Worm (Caenorhabditis elegans): ENCODE data around the gene F48B9.3.

The F48B9.3 gene

ce11 chrX:2216242-2216641 lies 51.4 kb downstream of the F48B9.3 start:
- TF ChIP-seq pes-1 (GFP tag; IDR thresholded peaks at IDR 0.05) (no peak), flt-1 (GFP tag; IDR thresholded peaks at IDR 0.05) (no peak), ets-7 (tag; optimal IDR thresholded peaks at IDR 0.05) (no peak), ceh-36 (tag; optimal IDR thresholded peaks at IDR 0.05) (no peak), tbx-37 (GFP tag; conservative IDR thresholded peaks at IDR 0.05) (no peak), F13C5.2 (tag; optimal IDR thresholded peaks at IDR 0.05) (no peak), B0310.2 (tag; optimal IDR thresholded peaks at IDR 0.05) (no peak), hnd-1 (tag; optimal IDR thresholded peaks at IDR 0.05) (no peak)

- peak; percentile 61; the same call in 1 of the 2 replicates for TF ChIP-seq scrt-1 (GFP tag; IDR thresholded peaks at IDR 0.05)
- peak; percentile 3 for TF ChIP-seq aly-1 (tag; optimal IDR thresholded peaks at IDR 0.05)
- peak; percentile 31 for TF ChIP-seq hmg-4 (GFP tag; optimal IDR thresholded peaks at IDR 0.05)
- no peak for TF ChIP-seq tbx-37 (GFP tag; conservative IDR thresholded peaks at IDR 0.05)
- TF ChIP-seq pes-1 (GFP tag; IDR thresholded peaks at IDR 0.05), result peak; percentile 30; the same call in 1 of the 2 replicates
These were observed 51.8 kb downstream of the F48B9.3 start for ce11 chrX:2216662-2217061.

DNA sequence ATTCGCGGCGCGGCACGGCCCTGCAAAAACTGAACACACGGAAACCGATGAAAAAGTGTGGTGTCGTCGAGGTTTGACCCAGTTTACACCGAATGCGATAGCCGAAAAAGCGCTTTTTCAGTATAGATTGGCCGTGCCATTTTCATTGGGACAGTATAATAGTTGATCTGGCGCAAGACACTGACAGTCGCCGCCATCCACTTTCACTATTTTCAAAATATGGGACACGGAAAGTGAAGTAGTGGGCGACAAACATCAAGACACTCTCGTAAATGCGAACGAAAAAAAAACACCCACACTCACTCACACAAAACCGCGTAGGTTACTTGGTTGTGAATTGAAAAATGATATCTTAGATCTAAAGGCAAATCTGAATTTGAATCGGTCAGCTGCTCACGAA lies 54.2 kb downstream of the F48B9.3 start:
- TF ChIP-seq ets-7 (tag; optimal IDR thresholded peaks at IDR 0.05) (no peak), tbx-11 (GFP tag; IDR thresholded peaks at IDR 0.05) (no peak), tbx-37 (GFP tag; conservative IDR thresholded peaks at IDR 0.05) (no peak), sea-1 (GFP tag; conservative IDR thresholded peaks at IDR 0.05) (no peak), ceh-36 (tag; optimal IDR thresholded peaks at IDR 0.05) (no peak), ceh-13 (GFP tag; optimal IDR thresholded peaks at IDR 0.05) (no peak), hnd-1 (tag; optimal IDR thresholded peaks at IDR 0.05) (no peak), B0310.2 (tag; optimal IDR thresholded peaks at IDR 0.05) (no peak), ama-1 (optimal IDR thresholded peaks at IDR 0.05) (no peak), tra-4 (tag; optimal IDR thresholded peaks at IDR 0.05) (no peak), hmbx-1 (tag; optimal IDR thresholded peaks at IDR 0.05) (no peak), F13C5.2 (tag; optimal IDR thresholded peaks at IDR 0.05) (no peak)

ce11 chrX:2219453-2219852 lies 54.6 kb downstream of the F48B9.3 start:
- TF ChIP-seq pes-1 (GFP tag; IDR thresholded peaks at IDR 0.05) (no peak), ets-7 (tag; optimal IDR thresholded peaks at IDR 0.05) (no peak), tbx-11 (GFP tag; IDR thresholded peaks at IDR 0.05) (no peak), ama-1 (optimal IDR thresholded peaks at IDR 0.05) (no peak), aly-1 (tag; optimal IDR thresholded peaks at IDR 0.05) (no peak)

- TF ChIP-seq tbx-37 (GFP tag; conservative IDR thresholded peaks at IDR 0.05) (no peak), sea-1 (GFP tag; conservative IDR thresholded peaks at IDR 0.05) (no peak), flt-1 (GFP tag; IDR thresholded peaks at IDR 0.05) (no peak), ama-1 (optimal IDR thresholded peaks at IDR 0.05) (no peak), hmg-4 (GFP tag; optimal IDR thresholded peaks at IDR 0.05) (no peak), scrt-1 (GFP tag; IDR thresholded peaks at IDR 0.05) (no peak), hnd-1 (tag; optimal IDR thresholded peaks at IDR 0.05) (no peak), B0310.2 (tag; optimal IDR thresholded peaks at IDR 0.05) (no peak), tbx-11 (GFP tag; IDR thresholded peaks at IDR 0.05) (no peak), ceh-13 (GFP tag; optimal IDR thresholded peaks at IDR 0.05) (no peak), ceh-36 (tag; optimal IDR thresholded peaks at IDR 0.05) (no peak), aly-1 (tag; optimal IDR thresholded peaks at IDR 0.05) (no peak), pes-1 (GFP tag; IDR thresholded peaks at IDR 0.05) (no peak), hmbx-1 (tag; optimal IDR thresholded peaks at IDR 0.05) (no peak), tra-4 (tag; optimal IDR thresholded peaks at IDR 0.05) (no peak), F13C5.2 (tag; optimal IDR thresholded peaks at IDR 0.05) (no peak), ets-7 (tag; optimal IDR thresholded peaks at IDR 0.05) (no peak)
These were observed 56.0 kb downstream of the F48B9.3 start, which contains the start of gene hex-1 for ce11 chrX:2220850-2221249. TSS of gene hex-1 (plus strand) at chrX:2221150.

Measured in whole organism, early embryonic.